Worm (Caenorhabditis elegans) whole organism, mixed stage, embryonic: ENCODE data around the gene frpr-21.

Experiments
- M03D4.4 ChIP-seq: sonication (generic microtip); optimal IDR thresholded peaks from 2 replicates; lab custom pipeline; 2017; ENCODE audit warnings: mild to moderate bottlenecking, missing genetic modification characterization, missing compliant biosample characterization
- bed-3 ChIP-seq: fragments of 200-800 bp; sonication (Bioruptor generic); optimal IDR thresholded peaks from 3 replicates; lab custom pipeline; 2018; ENCODE audit warnings: mild to moderate bottlenecking, missing genetic modification characterization, moderate library complexity, missing compliant biosample characterization
- blmp-1 ChIP-seq: fragments of 150-350 bp; optimal IDR thresholded peaks from 2 replicates; lab custom pipeline; 2014; ENCODE audit warnings: missing biosample characterization, missing genetic modification characterization
- ceh-43 ChIP-seq: fragments of 200-800 bp; sonication (Bioruptor generic); optimal IDR thresholded peaks from 2 replicates; lab custom pipeline; 2018; ENCODE audit warnings: mild to moderate bottlenecking, missing genetic modification characterization, moderate library complexity, missing compliant biosample characterization
- ceh-83 ChIP-seq: fragments of 200-800 bp; sonication (Bioruptor generic); optimal IDR thresholded peaks from 2 replicates; lab custom pipeline; 2018; ENCODE audit warnings: mild to moderate bottlenecking, missing genetic modification characterization, missing compliant biosample characterization
- ces-1 ChIP-seq: fragments of 150-350 bp; optimal IDR thresholded peaks from 2 replicates; lab custom pipeline; 2014; ENCODE audit warnings: missing biosample characterization, missing genetic modification reagents, missing genetic modification characterization
- cnd-1 ChIP-seq: fragments of 200-800 bp; sonication (Bioruptor generic); optimal IDR thresholded peaks from 2 replicates; lab custom pipeline; 2018; ENCODE audit warnings: mild to moderate bottlenecking, missing genetic modification characterization, missing compliant biosample characterization
- drap-1 ChIP-seq: fragments of 200-800 bp; sonication (Bioruptor generic); optimal IDR thresholded peaks from 3 replicates; lab custom pipeline; 2018; ENCODE audit warnings: mild to moderate bottlenecking, missing genetic modification characterization, missing compliant biosample characterization
- elt-1 ChIP-seq: sonication (generic microtip); optimal IDR thresholded peaks from 2 replicates; lab custom pipeline; 2017; ENCODE audit warnings: missing genetic modification characterization, mild to moderate bottlenecking, missing compliant biosample characterization, antibody characterized with exemption, moderate library complexity, borderline replicate concordance; ENCODE audit not compliant: insufficient read depth
- elt-3 ChIP-seq: fragments of 150-350 bp; optimal IDR thresholded peaks from 2 replicates; lab custom pipeline; 2014; ENCODE audit warnings: missing biosample characterization, missing genetic modification characterization
- flh-1 ChIP-seq: fragments of 200-800 bp; sonication (Bioruptor generic); optimal IDR thresholded peaks from 2 replicates; lab custom pipeline; 2018; ENCODE audit warnings: mild to moderate bottlenecking, missing genetic modification characterization, moderate library complexity, missing compliant biosample characterization
- ham-2 ChIP-seq: fragments of 200-800 bp; sonication (Bioruptor generic); optimal IDR thresholded peaks from 2 replicates; lab custom pipeline; 2018; ENCODE audit warnings: mild to moderate bottlenecking, missing genetic modification characterization, missing compliant biosample characterization
- hlh-1 ChIP-seq: fragments of 150-350 bp; optimal IDR thresholded peaks from 2 replicates; lab custom pipeline; 2014; ENCODE audit warnings: missing biosample characterization, missing genetic modification reagents, missing genetic modification characterization
- lin-13 ChIP-seq: fragments of 150-350 bp; optimal IDR thresholded peaks from 2 replicates; lab custom pipeline; 2014; ENCODE audit warnings: missing biosample characterization, missing genetic modification characterization
- lin-32 ChIP-seq: fragments of 200-800 bp; sonication (Bioruptor generic); optimal IDR thresholded peaks from 2 replicates; lab custom pipeline; 2018; ENCODE audit warnings: mild to moderate bottlenecking, missing genetic modification characterization, missing compliant biosample characterization
- lsy-2 ChIP-seq: fragments of 150-350 bp; optimal IDR thresholded peaks from 2 replicates; lab custom pipeline; 2014; ENCODE audit warnings: missing biosample characterization, missing genetic modification characterization
- mab-5 ChIP-seq: fragments of 150-350 bp; optimal IDR thresholded peaks from 2 replicates; lab custom pipeline; 2014; ENCODE audit warnings: missing biosample characterization, missing genetic modification characterization
- mep-1 ChIP-seq: fragments of 150-350 bp; optimal IDR thresholded peaks from 2 replicates; lab custom pipeline; 2017; ENCODE audit warnings: missing biosample characterization, missing genetic modification reagents, missing genetic modification characterization, inconsistent platforms
- nhr-2 ChIP-seq: fragments of 150-350 bp; optimal IDR thresholded peaks from 2 replicates; lab custom pipeline; 2014; ENCODE audit warnings: missing biosample characterization, missing genetic modification characterization
- nhr-237 ChIP-seq: fragments of 150-350 bp; optimal IDR thresholded peaks from 2 replicates; lab custom pipeline; 2014; ENCODE audit warnings: missing biosample characterization, missing genetic modification characterization
- nhr-76 ChIP-seq: sonication (generic microtip); optimal IDR thresholded peaks from 2 replicates; lab custom pipeline; 2017; ENCODE audit warnings: missing biosample characterization, missing genetic modification characterization
- pha-4 ChIP-seq: fragments of 150-350 bp; optimal IDR thresholded peaks from 2 replicates; lab custom pipeline; 2018; ENCODE audit warnings: missing biosample characterization, missing genetic modification reagents, missing genetic modification characterization
- sptf-1 ChIP-seq: sonication (generic microtip); optimal IDR thresholded peaks from 2 replicates; lab custom pipeline; 2017; ENCODE audit warnings: mild to moderate bottlenecking, missing genetic modification characterization, moderate library complexity, missing compliant biosample characterization
- tbx-8 ChIP-seq: fragments of 200-800 bp; sonication (Bioruptor generic); optimal IDR thresholded peaks from 2 replicates; lab custom pipeline; 2018; ENCODE audit warnings: mild to moderate bottlenecking, missing genetic modification characterization, moderate library complexity, missing compliant biosample characterization
- unc-120 ChIP-seq: sonication (generic microtip); optimal IDR thresholded peaks from 2 replicates; lab custom pipeline; 2017; ENCODE audit warnings: missing genetic modification characterization, missing compliant biosample characterization; ENCODE audit not compliant: poor library complexity, severe bottlenecking
- unc-39 ChIP-seq: fragments of 150-350 bp; optimal IDR thresholded peaks from 2 replicates; lab custom pipeline; 2014; ENCODE audit warnings: missing biosample characterization, missing genetic modification characterization
- unc-62 ChIP-seq: fragments of 150-350 bp; optimal IDR thresholded peaks from 2 replicates; lab custom pipeline; 2014; ENCODE audit warnings: missing biosample characterization, missing genetic modification reagents, missing genetic modification characterization
- zip-8 ChIP-seq: fragments of 150-350 bp; optimal IDR thresholded peaks from 2 replicates; lab custom pipeline; 2014; ENCODE audit warnings: missing biosample characterization, missing genetic modification characterization
- ztf-11 ChIP-seq: fragments of 150-350 bp; optimal IDR thresholded peaks from 2 replicates; lab custom pipeline; 2014; ENCODE audit warnings: missing biosample characterization, missing genetic modification characterization

frpr-21 gene

ce11 chrII:10446814-10447213 lies 25.0 kb upstream of the frpr-21 start:
- TF ChIP-seq ham-2 (GFP tag; lab: Kevin White, UChicago), result no peak
- TF ChIP-seq ceh-83 (GFP tag; lab: Kevin White, UChicago), result no peak
- no peak for TF ChIP-seq hlh-1 (tag; lab: Kevin White, UChicago)
- TF ChIP-seq drap-1 (GFP tag; lab: Kevin White, UChicago), result no peak
- no peak for TF ChIP-seq lin-13 (tag; lab: Kevin White, UChicago)
- TF ChIP-seq sptf-1 (tag; lab: Kevin White, UChicago), result no peak
- TF ChIP-seq blmp-1 (tag; lab: Kevin White, UChicago), result no peak
- TF ChIP-seq elt-1 (tag; lab: Kevin White, UChicago), result no peak
- TF ChIP-seq tbx-8 (GFP tag; lab: Kevin White, UChicago), result no peak
- no peak for TF ChIP-seq zip-8
- TF ChIP-seq mep-1 (tag; lab: Kevin White, UChicago), result no peak
- no peak for TF ChIP-seq unc-120 (tag; lab: Kevin White, UChicago)
- TF ChIP-seq ces-1 (GFP tag; lab: Kevin White, UChicago), result no peak
- no peak for TF ChIP-seq nhr-76 (tag; lab: Kevin White, UChicago)
- TF ChIP-seq M03D4.4 (tag; lab: Kevin White, UChicago), result no peak

- TF ChIP-seq nhr-237 (tag; lab: Kevin White, UChicago), result no peak
- no peak for TF ChIP-seq sptf-1 (tag; lab: Kevin White, UChicago)
- no peak for TF ChIP-seq elt-3 (tag; lab: Kevin White, UChicago)
- TF ChIP-seq elt-1 (tag; lab: Kevin White, UChicago), result no peak
- TF ChIP-seq cnd-1 (tag; lab: Kevin White, UChicago), result no peak
- TF ChIP-seq nhr-76 (tag; lab: Kevin White, UChicago), result no peak
- no peak for TF ChIP-seq lin-32 (GFP tag; lab: Kevin White, UChicago)
- TF ChIP-seq ces-1 (GFP tag; lab: Kevin White, UChicago), result no peak
- no peak for TF ChIP-seq drap-1 (GFP tag; lab: Kevin White, UChicago)
- no peak for TF ChIP-seq nhr-2 (tag; lab: Kevin White, UChicago)
- no peak for TF ChIP-seq flh-1 (GFP tag; lab: Kevin White, UChicago)
- no peak for TF ChIP-seq mab-5 (tag; lab: Kevin White, UChicago)
Measured at ce11 chrII:10446300-10446699, 24.5 kb upstream of the frpr-21 start.

ce11 chrII:10445738-10446137 lies 23.9 kb upstream of the frpr-21 start:
- no peak for TF ChIP-seq unc-62 (GFP tag; lab: Kevin White, UChicago)
- TF ChIP-seq pha-4 (tag; lab: Kevin White, UChicago), result no peak
- no peak for TF ChIP-seq tbx-8 (GFP tag; lab: Kevin White, UChicago)
- TF ChIP-seq ceh-83 (GFP tag; lab: Kevin White, UChicago), result no peak
- no peak for TF ChIP-seq unc-39 (tag; lab: Kevin White, UChicago)
- no peak for TF ChIP-seq nhr-76 (tag; lab: Kevin White, UChicago)
- TF ChIP-seq ztf-11, result no peak
- TF ChIP-seq lsy-2 (tag; lab: Kevin White, UChicago), result no peak
- no peak for TF ChIP-seq nhr-2 (tag; lab: Kevin White, UChicago)
- TF ChIP-seq zip-8, result no peak
- TF ChIP-seq ceh-43 (GFP tag; lab: Kevin White, UChicago), result no peak
- no peak for TF ChIP-seq ham-2 (GFP tag; lab: Kevin White, UChicago)
- TF ChIP-seq lin-32 (GFP tag; lab: Kevin White, UChicago), result no peak
- TF ChIP-seq mab-5 (tag; lab: Kevin White, UChicago), result no peak

ce11 chrII:10444971-10445707 lies 23.3 kb upstream of the frpr-21 start:
- no peak for TF ChIP-seq ceh-43 (GFP tag; lab: Kevin White, UChicago)
- peak; percentile 77 for TF ChIP-seq lsy-2 (tag; lab: Kevin White, UChicago)

ce11 chrII:10443898-10444297 lies 22.1 kb upstream of the frpr-21 start:
- no peak for TF ChIP-seq ham-2 (GFP tag; lab: Kevin White, UChicago)
- TF ChIP-seq flh-1 (GFP tag; lab: Kevin White, UChicago), result no peak
- TF ChIP-seq mep-1 (tag; lab: Kevin White, UChicago), result no peak
- TF ChIP-seq nhr-2 (tag; lab: Kevin White, UChicago), result no peak
- TF ChIP-seq hlh-1 (tag; lab: Kevin White, UChicago), result no peak
- no peak for TF ChIP-seq zip-8
- TF ChIP-seq ces-1 (GFP tag; lab: Kevin White, UChicago), result no peak
- TF ChIP-seq elt-3 (tag; lab: Kevin White, UChicago), result no peak
- no peak for TF ChIP-seq ceh-43 (GFP tag; lab: Kevin White, UChicago)
- no peak for TF ChIP-seq bed-3
- TF ChIP-seq unc-39 (tag; lab: Kevin White, UChicago), result no peak
- TF ChIP-seq drap-1 (GFP tag; lab: Kevin White, UChicago), result no peak
